Worm (Caenorhabditis elegans) whole organism, young adult: Measurements from ENCODE around the gene B0464.6.

Experiments used
- B0336.3 ChIP-seq: fragments of 200-800 bp; sonication (Bioruptor generic); IDR thresholded peaks from 2 replicates; pipeline ENCODE4 v1.3.6; 2022; ENCODE audit warnings: missing genetic modification characterization, missing compliant biosample characterization
- D2030.7 ChIP-seq: fragments of 200-800 bp; sonication (Bioruptor generic); IDR thresholded peaks from 2 replicates; pipeline ENCODE4 v1.3.6; 2022; ENCODE audit warnings: missing genetic modification reagents, missing genetic modification characterization, missing compliant biosample characterization
- F23B12.7 ChIP-seq: sonication (generic microtip); optimal IDR thresholded peaks from 2 replicates; lab custom pipeline; 2017; ENCODE audit warnings: missing genetic modification characterization, mild to moderate bottlenecking, missing compliant biosample characterization, antibody characterized with exemption, moderate library complexity; ENCODE audit not compliant: insufficient read depth
- F37B4.10 ChIP-seq: fragments of 200-800 bp; sonication (Bioruptor generic); IDR thresholded peaks from 2 replicates; pipeline ENCODE4 v1.3.6; 2022; ENCODE audit warnings: missing genetic modification characterization, missing compliant biosample characterization
- Y53G8AR.9 ChIP-seq: fragments of 200-800 bp; sonication (Bioruptor generic); conservative IDR thresholded peaks from 2 replicates; pipeline ENCODE4 v1.3.6; 2022; ENCODE audit warnings: missing genetic modification reagents, missing genetic modification characterization, missing compliant biosample characterization
- Y79H2A.3 ChIP-seq: fragments of 200-800 bp; sonication (Bioruptor generic); conservative IDR thresholded peaks from 2 replicates; pipeline ENCODE4 v1.3.6; 2022; ENCODE audit warnings: missing genetic modification reagents, missing genetic modification characterization, missing compliant biosample characterization
- ZK185.1 ChIP-seq: sonication (generic microtip); optimal IDR thresholded peaks from 2 replicates; lab custom pipeline; 2016; ENCODE audit warnings: mild to moderate bottlenecking, missing genetic modification characterization, missing compliant biosample characterization; ENCODE audit not compliant: poor library complexity, severe bottlenecking
- ama-1 ChIP-seq, 3 experiments: fragments of 150-350 bp in 1 of 3; sonication (generic microtip) in 2 of 3; optimal IDR thresholded peaks; 2 replicates each; lab custom pipeline; 2014 to 2018; ENCODE audit warnings: missing biosample characterization in 2 of 3, missing genetic modification characterization in 2 of 3, missing genetic modification reagents in 2 of 3
- attf-3 ChIP-seq: fragments of 200-800 bp; sonication (Bioruptor generic); conservative IDR thresholded peaks from 2 replicates; pipeline ENCODE4 v1.3.6; 2022; ENCODE audit warnings: missing genetic modification reagents, missing genetic modification characterization, missing compliant biosample characterization
- attf-5 ChIP-seq: fragments of 200-800 bp; sonication (Bioruptor generic); optimal IDR thresholded peaks from 2 replicates; lab custom pipeline; 2018; ENCODE audit warnings: mild to moderate bottlenecking, missing genetic modification characterization, missing compliant biosample characterization
- bed-2 ChIP-seq: fragments of 200-800 bp; sonication (Bioruptor generic); IDR thresholded peaks from 2 replicates; pipeline ENCODE4 v1.3.6; 2022; ENCODE audit warnings: missing genetic modification reagents, missing genetic modification characterization, missing compliant biosample characterization
- ceh-100 ChIP-seq: fragments of 200-800 bp; sonication (Bioruptor generic); IDR thresholded peaks from 2 replicates; pipeline ENCODE4 v1.3.6; 2022; ENCODE audit warnings: missing genetic modification reagents, missing genetic modification characterization, missing compliant biosample characterization
- ceh-27 ChIP-seq: fragments of 200-800 bp; sonication (Bioruptor generic); optimal IDR thresholded peaks from 2 replicates; lab custom pipeline; 2018; ENCODE audit warnings: mild to moderate bottlenecking, missing genetic modification characterization, moderate library complexity, missing compliant biosample characterization
- ceh-40 ChIP-seq: fragments of 200-800 bp; sonication (Bioruptor generic); IDR thresholded peaks from 2 replicates; pipeline ENCODE4 v1.3.6; 2022; ENCODE audit warnings: missing genetic modification characterization, missing compliant biosample characterization
- ceh-79 ChIP-seq: sonication (generic microtip); optimal IDR thresholded peaks from 2 replicates; lab custom pipeline; 2017; ENCODE audit warnings: mild to moderate bottlenecking, missing genetic modification characterization, missing compliant biosample characterization
- chd-7 ChIP-seq: sonication (generic microtip); optimal IDR thresholded peaks from 2 replicates; lab custom pipeline; 2016; ENCODE audit warnings: mild to moderate bottlenecking, missing genetic modification characterization, moderate library complexity, missing compliant biosample characterization
- dox-1 ChIP-seq: fragments of 200-800 bp; sonication (Bioruptor generic); IDR thresholded peaks from 2 replicates; pipeline ENCODE4 v1.3.6; 2022; ENCODE audit warnings: missing genetic modification reagents, missing genetic modification characterization, missing compliant biosample characterization
- dpl-1 ChIP-seq: fragments of 150-350 bp; optimal IDR thresholded peaks from 2 replicates; lab custom pipeline; 2014; ENCODE audit warnings: missing biosample characterization, missing genetic modification reagents, missing genetic modification characterization
- efl-1 ChIP-seq: fragments of 150-350 bp; optimal IDR thresholded peaks from 2 replicates; lab custom pipeline; 2014; ENCODE audit warnings: missing biosample characterization, missing genetic modification reagents, missing genetic modification characterization
- ets-4 ChIP-seq: fragments of 200-800 bp; sonication (Bioruptor generic); optimal IDR thresholded peaks from 2 replicates; lab custom pipeline; 2018; ENCODE audit warnings: mild to moderate bottlenecking, missing genetic modification characterization, missing compliant biosample characterization
- gei-17 ChIP-seq: fragments of 200-800 bp; sonication (Bioruptor generic); optimal IDR thresholded peaks from 2 replicates; lab custom pipeline; 2018; ENCODE audit warnings: mild to moderate bottlenecking, missing genetic modification characterization, missing compliant biosample characterization
- hlh-26 ChIP-seq: fragments of 200-800 bp; sonication (Bioruptor generic); conservative IDR thresholded peaks from 2 replicates; pipeline ENCODE4 v1.3.6; 2022; ENCODE audit warnings: missing genetic modification reagents, missing genetic modification characterization, missing compliant biosample characterization
- hmg-1.2 ChIP-seq: fragments of 200-800 bp; sonication (Bioruptor generic); IDR thresholded peaks from 2 replicates; pipeline ENCODE4 v1.3.6; 2022; ENCODE audit warnings: missing genetic modification reagents, missing genetic modification characterization, missing compliant biosample characterization
- hmg-20 ChIP-seq: fragments of 200-800 bp; sonication (Bioruptor generic); IDR thresholded peaks from 2 replicates; pipeline ENCODE4 v1.3.6; 2022; ENCODE audit warnings: missing genetic modification reagents, missing genetic modification characterization, missing compliant biosample characterization
- hrde-1 ChIP-seq: sonication (generic microtip); optimal IDR thresholded peaks from 2 replicates; lab custom pipeline; 2016; ENCODE audit warnings: missing genetic modification characterization, mild to moderate bottlenecking, missing compliant biosample characterization, moderate library complexity, missing genotype, missing genetic modification reagents, borderline replicate concordance
- lin-35 ChIP-seq, 3 experiments: fragments of 150-350 bp in 2 of 3; sonication (generic microtip) in 1 of 3; optimal IDR thresholded peaks; 2 replicates each; lab custom pipeline; 2014 to 2018; ENCODE audit warnings: missing biosample characterization in 3 of 3, missing genetic modification characterization in 3 of 3, missing genetic modification reagents in 3 of 3
- lin-40 ChIP-seq: sonication (generic microtip); optimal IDR thresholded peaks from 2 replicates; lab custom pipeline; 2016; ENCODE audit warnings: missing genetic modification characterization, mild to moderate bottlenecking, missing compliant biosample characterization, missing genotype, missing genetic modification reagents
- lir-1 ChIP-seq: fragments of 200-800 bp; sonication (Bioruptor generic); conservative IDR thresholded peaks from 2 replicates; pipeline ENCODE4 v1.3.6; 2022; ENCODE audit warnings: missing genetic modification reagents, missing genetic modification characterization, missing compliant biosample characterization
- madf-10 ChIP-seq: sonication (generic microtip); optimal IDR thresholded peaks from 2 replicates; lab custom pipeline; 2016; ENCODE audit warnings: mild to moderate bottlenecking, missing genetic modification characterization, missing compliant biosample characterization
- madf-8 ChIP-seq: fragments of 200-800 bp; sonication (Bioruptor generic); conservative IDR thresholded peaks from 2 replicates; pipeline ENCODE4 v1.3.6; 2022; ENCODE audit warnings: missing genetic modification reagents, missing genetic modification characterization, missing compliant biosample characterization
- mcd-1 ChIP-seq: fragments of 200-800 bp; sonication (Bioruptor generic); IDR thresholded peaks from 2 replicates; pipeline ENCODE4 v1.3.6; 2022; ENCODE audit warnings: missing genetic modification reagents, missing genetic modification characterization, missing compliant biosample characterization
- mes-4 ChIP-seq: sonication (generic microtip); optimal IDR thresholded peaks from 2 replicates; lab custom pipeline; 2016; ENCODE audit warnings: missing genotype, missing genetic modification characterization, missing compliant biosample characterization
- nfyb-1 ChIP-seq: fragments of 200-800 bp; sonication (Bioruptor generic); IDR thresholded peaks from 2 replicates; pipeline ENCODE4 v1.3.6; 2022; ENCODE audit warnings: missing genetic modification reagents, missing genetic modification characterization, missing compliant biosample characterization
- nhr-120 ChIP-seq: fragments of 200-800 bp; sonication (Bioruptor generic); IDR thresholded peaks from 2 replicates; pipeline ENCODE4 v1.3.6; 2022; ENCODE audit warnings: missing genetic modification characterization, missing compliant biosample characterization
- nhr-80 ChIP-seq: sonication (generic microtip); optimal IDR thresholded peaks from 2 replicates; lab custom pipeline; 2016; ENCODE audit warnings: missing genetic modification characterization, missing compliant biosample characterization
- nhr-90 ChIP-seq: sonication (generic microtip); optimal IDR thresholded peaks from 2 replicates; lab custom pipeline; 2016; ENCODE audit warnings: missing genotype, mild to moderate bottlenecking, missing genetic modification characterization, missing compliant biosample characterization
- pbrm-1 ChIP-seq: fragments of 200-800 bp; sonication (Bioruptor generic); IDR thresholded peaks from 2 replicates; pipeline ENCODE4 v1.3.6; 2022; ENCODE audit warnings: missing genetic modification reagents, missing genetic modification characterization, missing compliant biosample characterization
- repo-1 ChIP-seq: sonication (generic microtip); optimal IDR thresholded peaks from 2 replicates; lab custom pipeline; 2017; ENCODE audit warnings: mild to moderate bottlenecking, missing genetic modification characterization, missing compliant biosample characterization
- rpc-1 ChIP-seq, 2 experiments: fragments of 150-350 bp in 1 of 2; sonication (generic microtip) in 1 of 2; optimal IDR thresholded peaks; 2 replicates each; lab custom pipeline; 2014 to 2018; ENCODE audit warnings: missing biosample characterization in 1 of 2, missing genetic modification characterization in 1 of 2, missing genetic modification reagents in 1 of 2, missing genotype in 1 of 2
- sea-2 ChIP-seq: fragments of 200-800 bp; sonication (Bioruptor generic); IDR thresholded peaks from 2 replicates; pipeline ENCODE4 v1.3.6; 2022; ENCODE audit warnings: missing genetic modification characterization, missing compliant biosample characterization
- snpc-1.3 ChIP-seq: sonication (generic microtip); optimal IDR thresholded peaks from 2 replicates; lab custom pipeline; 2017; ENCODE audit warnings: missing genetic modification characterization, mild to moderate bottlenecking, missing compliant biosample characterization, antibody characterized with exemption, moderate library complexity, missing genotype, missing genetic modification reagents; ENCODE audit not compliant: insufficient read depth
- snpc-3.4 ChIP-seq: sonication (generic microtip); optimal IDR thresholded peaks from 2 replicates; lab custom pipeline; 2017; ENCODE audit warnings: missing genetic modification characterization, mild to moderate bottlenecking, missing compliant biosample characterization, antibody characterized with exemption, moderate library complexity, missing genotype, missing genetic modification reagents
- snpc-4 ChIP-seq, 5 experiments: fragments of 150-350 bp in 1 of 5; sonication (generic microtip) in 4 of 5; optimal IDR thresholded peaks; 2 replicates each; lab custom pipeline; 2014 to 2018; ENCODE audit warnings: missing genetic modification characterization in 5 of 5, missing biosample characterization in 3 of 5, antibody characterized with exemption in 2 of 5, mild to moderate bottlenecking in 2 of 5, missing compliant biosample characterization in 2 of 5, missing genotype in 2 of 5, moderate library complexity in 2 of 5, missing genetic modification reagents in 1 of 5
- tbp1 ChIP-seq: fragments of 200-800 bp; sonication (Bioruptor generic); optimal IDR thresholded peaks from 2 replicates; lab custom pipeline; 2018; ENCODE audit warnings: mild to moderate bottlenecking, missing genetic modification characterization, missing compliant biosample characterization
- unc-130 ChIP-seq: sonication (generic microtip); optimal IDR thresholded peaks from 2 replicates; lab custom pipeline; 2016; ENCODE audit warnings: missing genetic modification reagents, missing genetic modification characterization, missing compliant biosample characterization
- unc-62 ChIP-seq: fragments of 150-350 bp; optimal IDR thresholded peaks from 2 replicates; lab custom pipeline; 2014; ENCODE audit warnings: missing biosample characterization, missing genetic modification reagents, missing genetic modification characterization
- zfh-2 ChIP-seq: fragments of 200-800 bp; sonication (Bioruptor generic); conservative IDR thresholded peaks from 2 replicates; pipeline ENCODE4 v1.3.6; 2022; ENCODE audit warnings: missing genetic modification reagents, missing genetic modification characterization, missing compliant biosample characterization

Gene B0464.6

DNA sequence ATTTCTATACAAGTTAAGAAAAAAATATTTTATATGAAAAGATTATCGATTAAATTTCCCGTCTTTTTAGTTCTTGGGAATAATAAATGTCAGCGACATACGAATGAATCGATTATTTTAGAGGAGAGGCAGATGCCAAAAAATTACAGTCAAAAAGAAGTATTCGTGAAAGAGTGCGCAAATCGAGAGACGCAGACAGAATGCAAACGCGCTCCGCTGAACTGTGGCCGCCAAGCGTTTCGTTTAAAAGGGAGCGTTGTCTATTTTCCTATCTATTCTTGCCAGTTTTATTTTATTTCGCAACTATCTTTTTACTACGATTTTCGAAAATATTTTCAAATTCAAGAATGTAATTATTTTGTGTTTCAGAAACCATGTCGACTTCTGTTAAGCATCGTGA lies 1.3 kb upstream of the B0464.6 start, which contains the start of gene baf-1 (continued):
- TF ChIP-seq snpc-4 (GFP tag; optimal IDR thresholded peaks at IDR 0.05; lab: Kevin White, UChicago): no peak
- peak in 2 of 4 experiments; percentile 38 to 41 for TF ChIP-seq snpc-4 (tag; optimal IDR thresholded peaks at IDR 0.05; lab: Kevin White, UChicago)
- TF ChIP-seq lin-40 (tag; lab: Kevin White, UChicago): peak; percentile 50
- no peak for TF ChIP-seq hlh-26 (GFP tag; lab: Robert Waterston, UW)
- no peak for TF ChIP-seq nfyb-1 (GFP tag; lab: Robert Waterston, UW)
- peak; percentile 25 for TF ChIP-seq unc-130 (GFP tag; lab: Kevin White, UChicago)
- TF ChIP-seq pbrm-1 (GFP tag; lab: Robert Waterston, UW): 0 out of 2 replicates have a peak, but pooled peaks have one; percentile 16
- peak; percentile 97 for TF ChIP-seq mcd-1
- no peak for TF ChIP-seq unc-62
- no peak for TF ChIP-seq F23B12.7 (tag; lab: Kevin White, UChicago)
- TF ChIP-seq sea-2: no peak
- no peak for TF ChIP-seq nhr-90 (tag; lab: Kevin White, UChicago)
- no peak for TF ChIP-seq bed-2
- TF ChIP-seq nhr-120: no peak
- no peak for TF ChIP-seq hmg-20
- TF ChIP-seq lir-1 (GFP tag; lab: Robert Waterston, UW): no peak
- no peak; the same call in 1 of the 2 replicates for TF ChIP-seq Y53G8AR.9 (GFP tag; lab: Robert Waterston, UW)
- TF ChIP-seq tbp1 (GFP tag; lab: Kevin White, UChicago): peak; percentile 50
- TF ChIP-seq chd-7: no peak
- peak; percentile 40 for TF ChIP-seq nhr-80 (tag; lab: Kevin White, UChicago)
- TF ChIP-seq ZK185.1: no peak
- peak; percentile 27; the same call in 1 of the 2 replicates for TF ChIP-seq D2030.7 (GFP tag; lab: Robert Waterston, UW)
- TF ChIP-seq rpc-1 (optimal IDR thresholded peaks at IDR 0.05; lab: Kevin White, UChicago): no peak
- TF ChIP-seq rpc-1 (tag; optimal IDR thresholded peaks at IDR 0.05; lab: Kevin White, UChicago): no peak
- TF ChIP-seq repo-1: no peak
- peak; percentile 15 for TF ChIP-seq snpc-1.3 (tag; lab: Kevin White, UChicago)
- peak in 1 of 3 experiments; percentile 51 for TF ChIP-seq lin-35 (GFP tag; optimal IDR thresholded peaks at IDR 0.05; lab: Kevin White, UChicago)
- 0 out of 2 replicates have a peak, but pooled peaks have one; percentile 15 for TF ChIP-seq madf-8 (GFP tag; lab: Robert Waterston, UW)
- TF ChIP-seq B0336.3 (GFP tag; lab: Robert Waterston, UW): 0 out of 2 replicates have a peak, but pooled peaks have one; percentile 37
- TF ChIP-seq snpc-3.4 (tag; lab: Kevin White, UChicago): peak; percentile 11
- TF ChIP-seq efl-1: peak; percentile 20
- no peak for TF ChIP-seq gei-17 (GFP tag; lab: Kevin White, UChicago)
- no peak for TF ChIP-seq ceh-40 (GFP tag; lab: Robert Waterston, UW)
- TF ChIP-seq zfh-2 (GFP tag; lab: Robert Waterston, UW): no peak
- no peak for TF ChIP-seq madf-10 (tag; lab: Kevin White, UChicago)
- no peak for TF ChIP-seq F37B4.10 (GFP tag; lab: Robert Waterston, UW)
- no peak for TF ChIP-seq ceh-27 (GFP tag; lab: Kevin White, UChicago)
- no peak for TF ChIP-seq ets-4 (GFP tag; lab: Kevin White, UChicago)
- TF ChIP-seq dpl-1 (GFP tag; lab: Kevin White, UChicago): no peak
- TF ChIP-seq mes-4: no peak
- TF ChIP-seq dox-1: peak; percentile 76
- no peak for TF ChIP-seq ceh-79
- TF ChIP-seq hrde-1 (tag; lab: Kevin White, UChicago): no peak
- no peak for TF ChIP-seq Y79H2A.3 (GFP tag; lab: Robert Waterston, UW)
- no peak for TF ChIP-seq ama-1 (optimal IDR thresholded peaks at IDR 0.05; lab: Kevin White, UChicago)
- TF ChIP-seq ama-1 (GFP tag; optimal IDR thresholded peaks at IDR 0.05; lab: Kevin White, UChicago): no peak
- peak; percentile 97 for TF ChIP-seq hmg-1.2 (GFP tag; lab: Robert Waterston, UW)
- peak; percentile 81 for TF ChIP-seq attf-5 (GFP tag; lab: Kevin White, UChicago)
- no peak for TF ChIP-seq ceh-100 (GFP tag; lab: Robert Waterston, UW)
- TF ChIP-seq attf-3: 0 out of 2 replicates have a peak, but pooled peaks have one; percentile 28
